Worm (Caenorhabditis elegans) whole organism, L3 larva: ENCODE measurements around the gene mtg-1.

Experiments
- aly-2 ChIP-seq: fragments of 150-350 bp; optimal IDR thresholded peaks from 2 replicates; lab custom pipeline; 2014; ENCODE audit warnings: missing biosample characterization, missing genetic modification characterization
- ceh-82 ChIP-seq: fragments of 150-350 bp; optimal IDR thresholded peaks from 2 replicates; lab custom pipeline; 2014; ENCODE audit warnings: missing biosample characterization, missing genetic modification characterization
- ceh-9 ChIP-seq: sonication (generic microtip); optimal IDR thresholded peaks from 2 replicates; lab custom pipeline; 2018; ENCODE audit warnings: missing biosample characterization, missing genetic modification characterization
- fkh-2 ChIP-seq: fragments of 150-350 bp; optimal IDR thresholded peaks from 2 replicates; lab custom pipeline; 2014; ENCODE audit warnings: missing biosample characterization, missing genetic modification reagents, missing genetic modification characterization
- mml-1 ChIP-seq: fragments of 150-350 bp; sonication (generic microtip); optimal IDR thresholded peaks from 3 replicates; lab custom pipeline; 2014; ENCODE audit warnings: missing biosample characterization, missing genetic modification characterization
- nhr-237 ChIP-seq: fragments of 150-350 bp; optimal IDR thresholded peaks from 2 replicates; lab custom pipeline; 2014; ENCODE audit warnings: missing biosample characterization, missing genetic modification characterization
- unc-39 ChIP-seq: sonication (generic microtip); optimal IDR thresholded peaks from 4 replicates; lab custom pipeline; 2017; ENCODE audit warnings: missing biosample characterization, missing genetic modification characterization
- zag-1 ChIP-seq: fragments of 150-350 bp; optimal IDR thresholded peaks from 2 replicates; lab custom pipeline; 2014; ENCODE audit warnings: missing biosample characterization, missing genetic modification characterization
- ztf-11 ChIP-seq: fragments of 150-350 bp; optimal IDR thresholded peaks from 2 replicates; lab custom pipeline; 2014; ENCODE audit warnings: missing biosample characterization, missing genetic modification characterization

DNA sequence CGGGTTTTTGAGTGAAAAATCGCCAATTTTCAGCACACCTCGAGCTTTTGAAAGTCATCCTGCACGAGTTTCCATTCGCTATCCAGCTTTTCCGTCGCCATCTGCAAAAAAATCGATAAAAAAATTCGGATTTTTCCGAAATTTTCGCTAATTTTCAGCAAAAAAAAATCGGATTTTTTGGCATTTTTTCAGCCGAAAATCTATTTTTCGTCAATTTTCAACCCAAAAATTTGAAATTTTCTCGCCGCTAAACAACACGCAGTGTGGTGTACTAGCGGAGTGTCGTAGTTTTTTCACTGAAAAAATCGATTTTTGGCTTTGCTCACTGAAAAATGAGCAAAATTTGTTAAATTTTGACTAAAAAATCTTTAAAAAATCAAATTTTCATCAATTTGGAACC is 15.7 kb upstream of the mtg-1 start, which contains the start of gene tmem-120:
- TF ChIP-seq ceh-82 (tag; lab: Kevin White, UChicago) (no peak), mml-1 (tag; lab: Kevin White, UChicago) (no peak), unc-39 (tag; lab: Kevin White, UChicago) (no peak), nhr-237 (tag; lab: Kevin White, UChicago) (no peak), aly-2 (tag; lab: Kevin White, UChicago) (no peak), ztf-11 (no peak), fkh-2 (tag; lab: Kevin White, UChicago) (no peak), ceh-9 (tag; lab: Kevin White, UChicago) (no peak), zag-1 (tag; lab: Kevin White, UChicago) (no peak)
